Fruit fly (Drosophila melanogaster) Kc167 (cell line): ENCODE results near the gene HSPBAP1.

Source experiments
- h ChIP-seq: fragments of >200 bp; optimal IDR thresholded peaks from 3 replicates; lab custom pipeline; 2018; ENCODE audit warnings: missing external identifiers
- insv ChIP-seq: fragments of >200 bp; optimal IDR thresholded peaks from 3 replicates; lab custom pipeline; 2018; ENCODE audit warnings: missing external identifiers

DNA sequence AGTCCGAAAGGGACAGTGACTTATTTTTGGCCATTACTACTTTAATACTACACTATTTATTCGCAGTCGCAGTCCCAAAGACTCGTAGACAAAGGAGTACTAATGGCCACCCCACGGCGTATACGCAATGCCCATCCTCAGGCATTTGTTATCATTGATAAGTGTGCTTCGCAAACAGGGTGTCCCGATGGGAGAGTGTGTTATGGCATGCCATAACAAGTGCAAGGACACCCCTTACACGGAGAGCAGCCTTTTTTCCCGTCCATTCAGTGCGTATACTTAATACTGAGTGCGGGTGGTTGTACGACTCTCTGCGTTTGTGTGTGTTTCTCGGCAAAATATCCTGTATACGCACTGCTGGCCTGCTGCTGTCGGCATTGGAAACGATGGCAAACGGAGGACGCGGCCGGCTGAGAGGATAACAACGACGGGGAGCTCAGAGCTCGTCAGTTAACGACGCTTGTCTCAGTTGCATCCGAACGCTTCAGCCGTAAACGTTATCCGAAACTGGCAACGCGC, 33.0 kb upstream of the HSPBAP1 start, which contains the start of gene unc80:
- TF ChIP-seq insv (no peak), h (lab: Kevin White, UChicago) (no peak)
